Fruit fly (Drosophila melanogaster): ENCODE data around the gene CG5139.

CG5139 gene

DNA sequence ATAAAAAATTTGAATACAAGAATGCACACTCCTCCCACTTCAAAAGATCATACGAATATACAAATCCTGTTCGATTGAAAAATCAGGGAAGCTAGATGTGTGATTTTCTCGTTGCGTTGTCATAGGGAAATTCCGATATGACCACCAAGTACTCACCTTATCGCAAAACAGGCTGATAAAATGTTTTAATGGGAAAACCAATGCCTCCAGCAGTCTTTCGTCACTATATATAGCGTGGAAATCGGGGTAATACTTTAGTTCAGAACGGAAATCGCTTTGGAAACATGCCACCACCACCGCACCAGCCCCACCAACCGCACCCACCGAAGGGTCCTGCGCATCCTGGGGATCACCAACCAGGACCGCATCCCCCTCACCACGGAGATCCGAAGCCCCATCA lies at the start of gene CG5139, which contains the start of gene CG43348:
Gene CG5139 (minus strand): TSS at position 101 of the 400 bp plus-strand sequence.
Gene CG43348 (plus strand): TSS at position 247 of the 400 bp plus-strand sequence.
- TF ChIP-seq insv (optimal IDR thresholded peaks at IDR 0.05) (no peak), Myc (optimal IDR thresholded peaks at IDR 0.05) (no peak), h (optimal IDR thresholded peaks at IDR 0.05) (no peak), Sin3A (optimal IDR thresholded peaks at IDR 0.05) (no peak), ttk (optimal IDR thresholded peaks at IDR 0.05) (no peak), psq (optimal IDR thresholded peaks at IDR 0.05) (no peak)

dm6 chr2L:1239736-1240135 lies 40.7 kb upstream of the CG5139 start, which contains the start of gene CG5397:
Gene CG5397, plus strand, starts transcription at chr2L:1240036.
- TF ChIP-seq psq (optimal IDR thresholded peaks at IDR 0.05) (no peak), Myc (optimal IDR thresholded peaks at IDR 0.05) (no peak), Sin3A (optimal IDR thresholded peaks at IDR 0.05) (no peak), h (optimal IDR thresholded peaks at IDR 0.05) (no peak), ttk (optimal IDR thresholded peaks at IDR 0.05) (no peak), insv (optimal IDR thresholded peaks at IDR 0.05) (no peak)

DNA sequence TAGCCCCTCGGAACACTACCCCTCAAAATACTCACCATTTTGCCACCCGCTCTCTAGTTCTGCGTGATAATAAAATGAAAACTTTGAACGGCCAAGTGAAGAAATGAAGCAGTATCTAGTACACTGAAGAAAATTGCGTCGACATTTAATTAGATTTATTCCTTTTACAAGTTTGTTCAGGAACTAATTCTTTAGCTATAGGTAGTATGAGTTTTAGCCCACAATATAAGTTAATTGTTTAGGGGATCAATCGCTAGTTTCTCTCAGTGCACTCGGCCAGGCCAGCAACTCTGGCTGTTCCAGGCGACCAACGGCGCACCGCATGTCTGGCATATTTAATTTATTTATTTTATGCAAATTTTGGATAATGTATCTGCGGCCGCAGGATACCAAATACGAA lies 31.6 kb upstream of the CG5139 start:
- no peak for TF ChIP-seq psq (optimal IDR thresholded peaks at IDR 0.05)
- no peak for TF ChIP-seq Myc (optimal IDR thresholded peaks at IDR 0.05)
- no peak for TF ChIP-seq Sin3A (optimal IDR thresholded peaks at IDR 0.05)
- no peak for TF ChIP-seq insv (optimal IDR thresholded peaks at IDR 0.05)
- TF ChIP-seq h (optimal IDR thresholded peaks at IDR 0.05): no peak
- no peak for TF ChIP-seq ttk (optimal IDR thresholded peaks at IDR 0.05)

- TF ChIP-seq insv (optimal IDR thresholded peaks at IDR 0.05) (no peak), ttk (optimal IDR thresholded peaks at IDR 0.05) (no peak), Sin3A (optimal IDR thresholded peaks at IDR 0.05) (no peak), Myc (optimal IDR thresholded peaks at IDR 0.05) (no peak), psq (optimal IDR thresholded peaks at IDR 0.05) (no peak), h (optimal IDR thresholded peaks at IDR 0.05) (no peak)
Observed at dm6 chr2L:1218993-1219392, 19.9 kb upstream of the CG5139 start, which contains the start of gene CG42329. Gene CG42329, plus strand, starts transcription at chr2L:1219293.

- TF ChIP-seq Myc (optimal IDR thresholded peaks at IDR 0.05) (no peak), Sin3A (optimal IDR thresholded peaks at IDR 0.05) (no peak), ttk (optimal IDR thresholded peaks at IDR 0.05) (no peak), h (optimal IDR thresholded peaks at IDR 0.05) (no peak), psq (optimal IDR thresholded peaks at IDR 0.05) (no peak), insv (optimal IDR thresholded peaks at IDR 0.05) (no peak)
Observed at dm6 chr2L:1218475-1218874, 19.4 kb upstream of the CG5139 start.

dm6 chr2L:1217892-1218473 lies 18.9 kb upstream of the CG5139 start:
- no peak for TF ChIP-seq Myc (optimal IDR thresholded peaks at IDR 0.05)
- no peak for TF ChIP-seq Sin3A (optimal IDR thresholded peaks at IDR 0.05)
- no peak for TF ChIP-seq insv (optimal IDR thresholded peaks at IDR 0.05)
- TF ChIP-seq h (optimal IDR thresholded peaks at IDR 0.05): no peak
- TF ChIP-seq ttk (optimal IDR thresholded peaks at IDR 0.05): no peak
- TF ChIP-seq psq (optimal IDR thresholded peaks at IDR 0.05): no peak

DNA sequence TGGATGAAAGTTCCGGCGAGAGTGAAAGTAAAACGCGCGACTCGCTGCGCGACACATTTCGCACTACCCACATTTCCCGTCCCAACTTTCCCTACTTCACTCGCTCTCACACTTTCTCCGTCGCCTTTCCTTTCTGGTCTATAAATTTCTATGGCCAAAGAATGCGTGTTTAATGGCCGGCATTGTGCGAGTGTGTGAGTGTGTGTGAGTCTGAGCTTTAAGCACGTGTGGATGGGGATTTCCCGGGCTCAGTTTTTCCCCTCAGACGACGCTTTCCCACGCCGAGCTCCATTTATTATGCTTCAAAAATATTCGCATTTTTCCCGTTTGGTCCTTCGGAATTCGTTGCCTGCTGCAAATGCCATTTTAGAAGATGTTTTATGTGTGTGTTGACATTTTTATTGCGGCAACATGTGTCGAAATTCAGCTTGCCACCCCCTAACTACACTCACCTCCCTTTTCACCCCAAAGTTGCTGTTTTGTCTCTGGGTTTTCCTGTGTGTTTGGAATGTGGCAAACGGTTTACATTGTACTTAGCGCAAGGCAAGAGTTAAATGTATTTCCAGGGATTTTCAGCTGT lies 18.1 kb upstream of the CG5139 start:
- TF ChIP-seq Myc (optimal IDR thresholded peaks at IDR 0.05): no peak
- TF ChIP-seq insv (optimal IDR thresholded peaks at IDR 0.05): no peak
- TF ChIP-seq psq (optimal IDR thresholded peaks at IDR 0.05): no peak
- no peak for TF ChIP-seq ttk (optimal IDR thresholded peaks at IDR 0.05)
- TF ChIP-seq Sin3A (optimal IDR thresholded peaks at IDR 0.05): no peak
- TF ChIP-seq h (optimal IDR thresholded peaks at IDR 0.05): no peak

DNA sequence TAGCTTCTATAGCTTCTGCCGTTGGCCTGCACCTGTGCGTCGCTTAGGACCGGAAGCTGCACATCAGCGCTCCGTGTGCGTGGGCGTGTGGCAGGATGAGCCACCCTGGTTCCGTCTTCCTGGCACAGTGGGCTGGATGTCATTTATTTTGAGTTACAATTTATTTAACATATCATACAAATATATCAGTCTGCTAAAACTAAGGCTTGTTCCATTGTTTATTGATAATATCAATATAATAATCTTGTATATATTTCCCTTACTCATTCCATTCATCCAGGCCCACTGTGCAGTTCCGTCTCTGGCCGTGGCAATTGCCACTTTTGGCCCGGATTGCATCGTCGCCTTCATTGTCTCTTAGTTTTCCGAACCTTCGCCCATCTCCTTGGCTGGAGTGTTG lies 15.4 kb upstream of the CG5139 start:
- no peak for TF ChIP-seq insv (optimal IDR thresholded peaks at IDR 0.05)
- no peak for TF ChIP-seq ttk (optimal IDR thresholded peaks at IDR 0.05)
- TF ChIP-seq Myc (optimal IDR thresholded peaks at IDR 0.05): no peak
- TF ChIP-seq psq (optimal IDR thresholded peaks at IDR 0.05): no peak
- no peak for TF ChIP-seq Sin3A (optimal IDR thresholded peaks at IDR 0.05)
- TF ChIP-seq h (optimal IDR thresholded peaks at IDR 0.05): no peak

dm6 chr2L:1213587-1213986 lies 14.5 kb upstream of the CG5139 start:
- TF ChIP-seq ttk (optimal IDR thresholded peaks at IDR 0.05) (no peak), Sin3A (optimal IDR thresholded peaks at IDR 0.05) (no peak), insv (optimal IDR thresholded peaks at IDR 0.05) (no peak), Myc (optimal IDR thresholded peaks at IDR 0.05) (no peak), h (optimal IDR thresholded peaks at IDR 0.05) (no peak), psq (optimal IDR thresholded peaks at IDR 0.05) (no peak)

DNA sequence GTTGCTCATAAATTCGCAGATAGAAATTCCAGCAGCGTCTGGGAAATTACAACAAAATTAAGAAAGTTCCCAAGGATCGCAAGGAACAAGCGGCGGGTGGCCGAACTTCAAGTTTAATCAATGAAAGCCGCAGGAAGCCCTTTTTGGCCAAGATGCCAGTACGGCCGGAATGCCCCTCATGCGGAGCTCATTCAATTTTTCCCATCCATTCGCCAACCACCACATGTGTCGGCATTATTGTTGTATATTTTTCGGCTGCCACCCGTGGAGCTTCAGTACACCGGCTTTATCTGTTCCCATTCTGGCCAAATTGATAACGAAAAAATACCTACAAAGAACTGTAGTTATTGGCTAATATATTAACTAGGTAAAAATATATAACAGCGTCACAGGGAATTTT lies 12.5 kb upstream of the CG5139 start:
- TF ChIP-seq psq (optimal IDR thresholded peaks at IDR 0.05): no peak
- TF ChIP-seq ttk (optimal IDR thresholded peaks at IDR 0.05): no peak
- TF ChIP-seq h (optimal IDR thresholded peaks at IDR 0.05): no peak
- TF ChIP-seq Myc (optimal IDR thresholded peaks at IDR 0.05): no peak
- no peak for TF ChIP-seq insv (optimal IDR thresholded peaks at IDR 0.05)
- no peak for TF ChIP-seq Sin3A (optimal IDR thresholded peaks at IDR 0.05)

DNA sequence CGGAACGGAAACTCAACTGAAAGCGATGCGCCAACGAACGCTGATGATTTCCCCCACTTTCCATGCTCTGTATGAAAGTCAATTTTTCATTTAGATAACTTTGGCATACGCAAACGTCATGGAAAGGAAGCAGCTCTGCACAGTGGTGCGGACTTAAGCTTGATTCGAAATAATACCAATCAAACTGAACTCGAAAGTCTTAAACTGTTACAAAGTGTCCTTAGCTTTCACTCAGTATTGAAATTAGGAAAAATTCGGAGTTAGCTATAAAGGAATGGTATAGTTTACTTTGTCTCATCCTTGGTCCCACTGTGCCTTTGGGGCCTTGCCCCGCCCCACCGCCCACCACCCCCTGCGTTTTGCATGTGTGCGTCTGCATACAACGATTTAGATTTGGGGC lies 8.4 kb upstream of the CG5139 start:
- TF ChIP-seq psq (optimal IDR thresholded peaks at IDR 0.05): no peak
- no peak for TF ChIP-seq Sin3A (optimal IDR thresholded peaks at IDR 0.05)
- TF ChIP-seq ttk (optimal IDR thresholded peaks at IDR 0.05): no peak
- no peak for TF ChIP-seq insv (optimal IDR thresholded peaks at IDR 0.05)
- TF ChIP-seq Myc (optimal IDR thresholded peaks at IDR 0.05): no peak
- TF ChIP-seq h (optimal IDR thresholded peaks at IDR 0.05): no peak

DNA sequence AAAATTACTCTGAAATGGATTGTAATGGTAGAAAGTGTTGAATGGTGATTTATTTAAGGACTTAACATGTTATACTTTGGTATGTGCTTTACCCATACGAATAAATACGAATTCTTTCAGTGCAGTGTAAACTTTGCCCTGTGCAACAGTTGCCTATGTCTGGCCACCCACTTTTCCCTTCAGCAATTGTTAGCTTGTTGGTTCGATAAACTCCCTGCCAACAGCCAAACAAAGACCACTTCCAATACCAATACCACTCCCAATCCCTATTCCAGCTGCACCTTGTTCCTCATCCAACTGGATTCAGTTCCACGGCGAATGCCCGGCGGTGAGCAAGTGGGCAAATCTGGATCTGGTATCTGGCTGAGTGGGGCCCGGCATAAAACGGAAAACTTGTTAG lies 4.8 kb upstream of the CG5139 start, which contains the start of gene CG14342:
Gene CG14342 (plus strand): TSS at position 301 of the 400 bp plus-strand sequence.
- no peak for TF ChIP-seq insv (optimal IDR thresholded peaks at IDR 0.05)
- no peak for TF ChIP-seq ttk (optimal IDR thresholded peaks at IDR 0.05)
- TF ChIP-seq Myc (optimal IDR thresholded peaks at IDR 0.05): no peak
- TF ChIP-seq h (optimal IDR thresholded peaks at IDR 0.05): no peak
- TF ChIP-seq Sin3A (optimal IDR thresholded peaks at IDR 0.05): no peak
- TF ChIP-seq psq (optimal IDR thresholded peaks at IDR 0.05): no peak
